Worm (Caenorhabditis elegans): Measurements from ENCODE around the gene npr-31.

- TF ChIP-seq unc-62 (GFP tag; optimal IDR thresholded peaks at IDR 0.05) (no peak), mls-2 (tag; optimal IDR thresholded peaks at IDR 0.05) (no peak), bed-3 (GFP tag; optimal IDR thresholded peaks at IDR 0.05) (no peak)
These were observed 33.3 kb upstream of the npr-31 start for ce11 chrII:7111012-7111656.
